Fruit fly (Drosophila melanogaster): ENCODE data around the gene CG31223.

dm6 chr3R:20826929-20827328 lies 4.0 kb upstream of the CG31223 start:
- no peak for TF ChIP-seq Myc (optimal IDR thresholded peaks at IDR 0.05)
- TF ChIP-seq h (optimal IDR thresholded peaks at IDR 0.05) = no peak

All from Kc167 (cell line).